Worm (Caenorhabditis elegans) whole organism, L1 larva: Measurements from ENCODE around the gene D1054.1.

Experiments
- C04F5.9 ChIP-seq: sonication (generic microtip); optimal IDR thresholded peaks from 2 replicates; lab custom pipeline; 2016; ENCODE audit warnings: missing genetic modification characterization, missing compliant biosample characterization
- C16A3.4 ChIP-seq: fragments of 150-350 bp; optimal IDR thresholded peaks from 2 replicates; lab custom pipeline; 2014; ENCODE audit warnings: missing biosample characterization, missing genetic modification characterization
- aha-1 ChIP-seq: fragments of 150-350 bp; optimal IDR thresholded peaks from 2 replicates; lab custom pipeline; 2014; ENCODE audit warnings: missing biosample characterization, missing genetic modification characterization
- ama-1 ChIP-seq: fragments of 150-350 bp; optimal IDR thresholded peaks from 2 replicates; lab custom pipeline; 2014
- blmp-1 ChIP-seq: fragments of 150-350 bp; optimal IDR thresholded peaks from 2 replicates; lab custom pipeline; 2014; ENCODE audit warnings: missing biosample characterization, missing genetic modification characterization
- ceh-90 ChIP-seq: sonication (generic microtip); optimal IDR thresholded peaks from 2 replicates; lab custom pipeline; 2016; ENCODE audit warnings: missing genetic modification characterization, missing compliant biosample characterization
- ces-1 ChIP-seq: fragments of 150-350 bp; optimal IDR thresholded peaks from 2 replicates; lab custom pipeline; 2014; ENCODE audit warnings: missing biosample characterization, missing genetic modification reagents, missing genetic modification characterization
- efl-1 ChIP-seq, 4 experiments: fragments of 150-350 bp; optimal IDR thresholded peaks in 3 of 4; peaks in 1 of 4; 1 replicate in 1 of 4; 2 replicates in 3 of 4; lab custom pipeline; 2014; ENCODE audit warnings: missing biosample characterization in 2 of 4, missing genetic modification characterization in 2 of 4, missing genetic modification reagents in 2 of 4
- efl-3 ChIP-seq: fragments of 200-800 bp; sonication (Bioruptor generic); optimal IDR thresholded peaks from 2 replicates; lab custom pipeline; 2018; ENCODE audit warnings: mild to moderate bottlenecking, missing genetic modification characterization, missing compliant biosample characterization
- egl-13 ChIP-seq: sonication (generic microtip); optimal IDR thresholded peaks from 2 replicates; lab custom pipeline; 2016; ENCODE audit warnings: missing genotype, missing genetic modification reagents, missing genetic modification characterization, missing compliant biosample characterization
- egl-27 ChIP-seq, 2 experiments: fragments of 150-350 bp in 1 of 2; sonication (generic microtip); optimal IDR thresholded peaks; 3 replicates each; lab custom pipeline; 2017 to 2018; ENCODE audit warnings: missing biosample characterization in 2 of 2, missing genetic modification characterization in 2 of 2, missing genetic modification reagents in 2 of 2
- elt-2 ChIP-seq: sonication (generic microtip); optimal IDR thresholded peaks from 2 replicates; lab custom pipeline; 2016; ENCODE audit warnings: missing genetic modification characterization, mild to moderate bottlenecking, inconsistent platforms, missing compliant biosample characterization, missing genetic modification reagents
- elt-3 ChIP-seq, 6 experiments: fragments of 150-350 bp in 1 of 6; sonication (generic microtip); optimal IDR thresholded peaks; 2 replicates each; lab custom pipeline; 2017 to 2018; ENCODE audit warnings: missing biosample characterization in 6 of 6, missing genetic modification characterization in 6 of 6, inconsistent platforms in 1 of 6
- ets-5 ChIP-seq: fragments of 200-800 bp; sonication (Bioruptor generic); IDR thresholded peaks from 2 replicates; pipeline ENCODE4 v1.3.6; 2022; ENCODE audit warnings: missing genetic modification characterization, missing compliant biosample characterization
- fkh-10 ChIP-seq: sonication (generic microtip); optimal IDR thresholded peaks from 2 replicates; lab custom pipeline; 2017; ENCODE audit warnings: missing biosample characterization, missing genetic modification reagents, missing genetic modification characterization
- fkh-8 ChIP-seq: sonication (generic microtip); optimal IDR thresholded peaks from 2 replicates; lab custom pipeline; 2016; ENCODE audit warnings: mild to moderate bottlenecking, missing genetic modification characterization, missing compliant biosample characterization
- grh-1 ChIP-seq: fragments of 200-800 bp; sonication (Bioruptor generic); IDR thresholded peaks from 2 replicates; pipeline ENCODE4 v1.3.6; 2022; ENCODE audit warnings: missing genetic modification reagents, missing genetic modification characterization, missing compliant biosample characterization
- irx-1 ChIP-seq: sonication (generic microtip); optimal IDR thresholded peaks from 2 replicates; lab custom pipeline; 2016; ENCODE audit warnings: missing genetic modification characterization, missing compliant biosample characterization
- jun-1 ChIP-seq: fragments of 150-350 bp; optimal IDR thresholded peaks from 2 replicates; lab custom pipeline; 2014; ENCODE audit warnings: missing biosample characterization, missing genetic modification reagents, missing genetic modification characterization
- lin-15B ChIP-seq: fragments of 150-350 bp; sonication (generic microtip); optimal IDR thresholded peaks from 3 replicates; lab custom pipeline; 2014; ENCODE audit warnings: missing biosample characterization, missing genetic modification characterization
- lin-35 ChIP-seq, 2 experiments: fragments of 150-350 bp; optimal IDR thresholded peaks; 2 replicates each; lab custom pipeline; 2014; ENCODE audit warnings: missing biosample characterization in 2 of 2, missing genetic modification characterization in 2 of 2, missing genetic modification reagents in 2 of 2
- lin-39 ChIP-seq: fragments of 150-350 bp; optimal IDR thresholded peaks from 2 replicates; lab custom pipeline; 2014; ENCODE audit warnings: missing biosample characterization, missing genetic modification reagents, missing genetic modification characterization
- lsy-2 ChIP-seq, 2 experiments: fragments of 150-350 bp; optimal IDR thresholded peaks; 2 replicates each; lab custom pipeline; 2014; ENCODE audit warnings: missing biosample characterization in 2 of 2, missing genetic modification characterization in 2 of 2
- mab-9 ChIP-seq: fragments of 200-800 bp; sonication (Bioruptor generic); IDR thresholded peaks from 2 replicates; pipeline ENCODE4 v1.3.6; 2022; ENCODE audit warnings: missing genetic modification reagents, missing genetic modification characterization, missing compliant biosample characterization
- mdl-1 ChIP-seq, 2 experiments: fragments of 150-350 bp; optimal IDR thresholded peaks; 2 replicates each; lab custom pipeline; 2014 to 2017; ENCODE audit warnings: missing biosample characterization in 2 of 2, missing genetic modification characterization in 2 of 2, inconsistent platforms in 1 of 2
- nhr-19 ChIP-seq: fragments of 200-800 bp; sonication (Bioruptor generic); conservative IDR thresholded peaks from 2 replicates; pipeline ENCODE4 v1.3.6; 2022; ENCODE audit warnings: missing genetic modification characterization, missing compliant biosample characterization
- nhr-20 ChIP-seq: sonication (generic microtip); optimal IDR thresholded peaks from 2 replicates; lab custom pipeline; 2016; ENCODE audit warnings: mild to moderate bottlenecking, missing genetic modification characterization, missing compliant biosample characterization
- nhr-47 ChIP-seq: sonication (generic microtip); optimal IDR thresholded peaks from 2 replicates; lab custom pipeline; 2016; ENCODE audit warnings: mild to moderate bottlenecking, missing genetic modification characterization, moderate library complexity, missing compliant biosample characterization
- nhr-77 ChIP-seq: fragments of 150-350 bp; optimal IDR thresholded peaks from 2 replicates; lab custom pipeline; 2014; ENCODE audit warnings: missing biosample characterization, missing genetic modification characterization
- nhr-85 ChIP-seq: sonication (generic microtip); peaks from one replicate; lab custom pipeline; 2016; ENCODE audit warnings: missing genetic modification characterization, inconsistent platforms, missing compliant biosample characterization
- nhr-90 ChIP-seq: sonication (generic microtip); optimal IDR thresholded peaks from 2 replicates; lab custom pipeline; 2016; ENCODE audit warnings: mild to moderate bottlenecking, missing genetic modification characterization, missing compliant biosample characterization; ENCODE audit not compliant: poor library complexity
- pag-3 ChIP-seq: sonication (generic microtip); optimal IDR thresholded peaks from 2 replicates; lab custom pipeline; 2017; ENCODE audit warnings: missing genetic modification characterization, mild to moderate bottlenecking, missing compliant biosample characterization, antibody characterized with exemption, borderline replicate concordance; ENCODE audit not compliant: insufficient read depth
- pax-3 ChIP-seq: fragments of 200-800 bp; sonication (Bioruptor generic); optimal IDR thresholded peaks from 2 replicates; lab custom pipeline; 2018; ENCODE audit warnings: mild to moderate bottlenecking, missing genetic modification characterization, moderate library complexity, missing compliant biosample characterization
- rnt-1 ChIP-seq: sonication (generic microtip); optimal IDR thresholded peaks from 2 replicates; lab custom pipeline; 2016; ENCODE audit warnings: mild to moderate bottlenecking, missing genetic modification characterization, moderate library complexity, missing compliant biosample characterization
- sox-4 ChIP-seq: sonication (generic microtip); optimal IDR thresholded peaks from 2 replicates; lab custom pipeline; 2016; ENCODE audit warnings: missing genetic modification characterization, missing compliant biosample characterization
- sup-37 ChIP-seq: fragments of 200-800 bp; sonication (Bioruptor generic); optimal IDR thresholded peaks from 2 replicates; lab custom pipeline; 2018; ENCODE audit warnings: mild to moderate bottlenecking, missing genetic modification characterization, missing compliant biosample characterization
- swsn-7 ChIP-seq: sonication (generic microtip); optimal IDR thresholded peaks from 2 replicates; lab custom pipeline; 2016; ENCODE audit warnings: missing genetic modification characterization, missing compliant biosample characterization
- tlp-1 ChIP-seq: fragments of 150-350 bp; optimal IDR thresholded peaks from 2 replicates; lab custom pipeline; 2014; ENCODE audit warnings: missing biosample characterization, missing genetic modification characterization
- unc-130 ChIP-seq: fragments of 150-350 bp; optimal IDR thresholded peaks from 2 replicates; lab custom pipeline; 2017; ENCODE audit warnings: missing biosample characterization, missing genetic modification characterization, inconsistent platforms
- unc-86 ChIP-seq: sonication (generic microtip); optimal IDR thresholded peaks from 2 replicates; lab custom pipeline; 2016; ENCODE audit warnings: missing genetic modification characterization, missing compliant biosample characterization
- vab-15 ChIP-seq: sonication (generic microtip); optimal IDR thresholded peaks from 2 replicates; lab custom pipeline; 2017; ENCODE audit warnings: missing genotype, mild to moderate bottlenecking, missing genetic modification characterization, missing compliant biosample characterization
- xbp-1 ChIP-seq: sonication (generic microtip); optimal IDR thresholded peaks from 2 replicates; lab custom pipeline; 2016; ENCODE audit warnings: missing genetic modification characterization, missing compliant biosample characterization
- zag-1 ChIP-seq: fragments of 150-350 bp; optimal IDR thresholded peaks from 2 replicates; lab custom pipeline; 2014; ENCODE audit warnings: missing biosample characterization, missing genetic modification characterization
- ztf-4 ChIP-seq: fragments of 150-350 bp; optimal IDR thresholded peaks from 2 replicates; lab custom pipeline; 2014; ENCODE audit warnings: missing biosample characterization, missing genetic modification characterization

D1054.1 gene

DNA sequence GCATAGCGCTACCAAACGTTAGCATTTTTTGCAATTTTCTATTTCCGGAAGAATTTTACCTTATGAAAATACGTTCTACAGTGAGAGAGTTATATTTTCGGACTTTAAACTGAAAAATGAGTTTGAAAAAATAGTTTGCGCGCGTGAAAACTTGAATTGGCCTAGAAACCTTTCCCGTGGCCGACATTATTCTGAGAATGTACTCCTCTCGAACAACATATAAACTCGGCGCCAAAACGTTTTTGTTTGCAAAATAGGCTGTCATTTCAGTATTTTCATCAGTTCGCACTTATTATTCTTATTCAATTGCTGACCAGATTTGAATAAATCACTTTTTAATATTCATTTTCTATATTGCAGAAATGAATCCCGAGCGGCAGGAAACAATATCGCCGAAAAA lies 33.3 kb downstream of the D1054.1 start, which contains the start of the genes mre-11 and wdr-5.3 (continued):
- TF ChIP-seq efl-1 (optimal IDR thresholded peaks at IDR 0.05; lab: Kevin White, UChicago) (peak; percentile 70 to 90), efl-1 (GFP tag; optimal IDR thresholded peaks at IDR 0.05 in 1 of 2; lab: Kevin White, UChicago) (peak; percentile 89 to 99), lin-15B (tag; lab: Kevin White, UChicago) (peak; percentile 56), lsy-2 (tag; optimal IDR thresholded peaks at IDR 0.05; lab: Kevin White, UChicago) (peak; percentile 65 to 77), unc-86 (tag; lab: Kevin White, UChicago) (peak; percentile 51), swsn-7 (peak; percentile 75), tlp-1 (tag; lab: Kevin White, UChicago) (no peak), nhr-20 (tag; lab: Kevin White, UChicago) (peak; percentile 80), mdl-1 (tag; optimal IDR thresholded peaks at IDR 0.05; lab: Kevin White, UChicago) (peak in 1 of 2 experiments; percentile 41), fkh-8 (tag; lab: Kevin White, UChicago) (peak; percentile 48), sox-4 (peak; percentile 52), efl-3 (GFP tag; lab: Kevin White, UChicago) (no peak), egl-13 (tag; lab: Kevin White, UChicago) (peak; percentile 41), ama-1 (lab: Kevin White, UChicago) (no peak)

DNA sequence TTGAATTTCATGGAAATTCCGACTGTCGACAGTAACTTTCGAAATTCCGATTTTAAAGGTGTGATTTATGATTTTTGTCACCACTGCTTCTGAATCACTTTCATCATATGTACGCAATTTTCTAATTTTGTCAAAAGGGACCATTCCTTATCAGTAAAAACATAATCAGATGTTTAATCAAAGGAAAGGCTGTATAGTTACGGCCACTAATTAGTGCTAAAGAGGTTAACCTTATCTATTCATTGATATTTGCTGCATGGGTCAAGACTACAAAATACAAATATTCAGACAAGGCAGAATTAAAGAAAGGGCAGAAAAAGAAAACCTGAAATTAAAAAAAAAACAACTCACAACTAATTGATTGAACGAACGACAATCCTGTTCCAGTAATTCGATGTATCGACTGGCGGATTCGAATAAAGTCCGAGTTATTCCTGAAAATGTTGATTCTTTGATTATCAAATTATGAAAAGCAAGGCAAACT lies 38.0 kb downstream of the D1054.1 start, which contains the start of gene T28B11.1:
Gene T28B11.1 (minus strand): TSS at position 434 of the 484 bp plus-strand sequence.
- TF ChIP-seq sup-37 (GFP tag; lab: Kevin White, UChicago) = no peak
- TF ChIP-seq elt-2 (tag; lab: Kevin White, UChicago) = peak; percentile 78
- TF ChIP-seq xbp-1 (tag; lab: Kevin White, UChicago) = no peak
- no peak for TF ChIP-seq pag-3 (tag; lab: Kevin White, UChicago)
- no peak for TF ChIP-seq zag-1
- TF ChIP-seq jun-1 (tag; lab: Kevin White, UChicago) = no peak
- TF ChIP-seq lin-35 (GFP tag; optimal IDR thresholded peaks at IDR 0.05; lab: Kevin White, UChicago) = peak in 1 of 2 experiments; percentile 3
- no peak for TF ChIP-seq irx-1 (tag; lab: Kevin White, UChicago)
- TF ChIP-seq sox-4 = no peak
- TF ChIP-seq mab-9 (GFP tag; lab: Robert Waterston, UW) = no peak

DNA sequence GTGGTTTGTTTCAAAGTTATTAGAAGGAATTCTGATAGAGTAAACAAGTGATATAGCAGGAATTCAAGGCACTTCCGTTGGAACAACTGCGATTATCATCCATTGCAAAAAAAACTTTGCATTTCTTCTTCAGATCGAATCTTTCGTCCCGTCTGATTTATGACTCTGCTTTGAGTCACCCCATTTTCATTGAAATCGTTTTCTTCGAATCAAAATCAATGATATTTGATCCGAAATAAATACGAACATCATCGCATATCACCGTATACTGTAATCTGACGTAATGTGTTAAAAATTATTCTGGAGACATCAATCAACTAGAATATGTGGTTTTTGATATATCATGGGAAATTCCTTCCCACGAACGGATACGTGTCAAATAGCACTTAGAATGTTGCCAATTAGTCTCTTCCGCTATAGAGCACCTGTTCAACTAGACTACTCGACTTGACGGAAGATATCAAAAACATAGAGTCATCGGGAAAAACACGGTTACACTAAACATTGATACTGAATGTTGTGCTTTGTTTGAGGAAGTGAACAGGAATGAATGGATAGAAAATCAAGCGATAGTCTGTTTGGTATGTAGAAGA lies 39.1 kb downstream of the D1054.1 start:
- no peak for TF ChIP-seq ceh-90 (tag; lab: Kevin White, UChicago)
- peak; percentile 57 for TF ChIP-seq nhr-85 (tag; lab: Kevin White, UChicago)
- TF ChIP-seq jun-1 (tag; lab: Kevin White, UChicago) = no peak
- no peak for TF ChIP-seq grh-1 (GFP tag; lab: Robert Waterston, UW)
- TF ChIP-seq blmp-1 (tag; lab: Kevin White, UChicago) = peak; percentile 20

DNA sequence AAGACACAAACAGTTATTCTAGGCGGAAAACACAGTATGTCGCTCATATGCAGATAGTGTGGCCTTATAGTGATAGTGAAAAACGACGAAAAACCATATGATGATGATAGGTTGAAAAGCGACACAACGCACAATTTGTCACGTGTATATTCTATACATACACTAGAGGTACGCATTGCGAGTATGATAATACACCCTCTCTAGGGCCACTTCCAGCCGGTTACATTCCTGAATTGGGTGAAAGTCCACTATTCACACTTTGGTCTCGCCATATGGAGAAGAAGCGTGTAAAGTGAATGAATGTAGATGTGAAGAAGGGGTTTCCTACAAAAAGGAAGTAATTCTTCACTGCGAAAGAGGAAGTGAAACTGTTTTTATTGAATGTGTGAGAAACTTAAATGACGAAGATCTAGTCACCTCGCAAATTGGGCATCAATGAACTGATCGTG lies 40.5 kb downstream of the D1054.1 start:
- TF ChIP-seq elt-3 (tag; optimal IDR thresholded peaks at IDR 0.05; lab: Kevin White, UChicago) (peak in 2 of 6 experiments; percentile 16 to 57), ces-1 (GFP tag; lab: Kevin White, UChicago) (no peak), irx-1 (tag; lab: Kevin White, UChicago) (no peak), nhr-47 (tag; lab: Kevin White, UChicago) (peak; percentile 47), unc-130 (tag; lab: Kevin White, UChicago) (no peak), lin-39 (no peak), pax-3 (tag; lab: Kevin White, UChicago) (no peak), egl-27 (tag; optimal IDR thresholded peaks at IDR 0.05; lab: Kevin White, UChicago) (no peak), aha-1 (no peak), blmp-1 (tag; lab: Kevin White, UChicago) (peak; percentile 68), nhr-19 (GFP tag; lab: Robert Waterston, UW) (peak; percentile 34), ztf-4 (tag; lab: Kevin White, UChicago) (no peak), fkh-10 (GFP tag; lab: Kevin White, UChicago) (no peak), C04F5.9 (tag; lab: Kevin White, UChicago) (no peak), nhr-20 (tag; lab: Kevin White, UChicago) (peak; percentile 84), rnt-1 (tag; lab: Kevin White, UChicago) (no peak), vab-15 (tag; lab: Kevin White, UChicago) (no peak), ets-5 (no peak), nhr-90 (tag; lab: Kevin White, UChicago) (peak; percentile 50), C16A3.4 (tag; lab: Kevin White, UChicago) (peak; percentile 12), lin-35 (GFP tag; optimal IDR thresholded peaks at IDR 0.05; lab: Kevin White, UChicago) (peak in 1 of 2 experiments; percentile 64), unc-86 (tag; lab: Kevin White, UChicago) (no peak), lsy-2 (tag; optimal IDR thresholded peaks at IDR 0.05; lab: Kevin White, UChicago) (peak in 1 of 2 experiments; percentile 36), nhr-77 (tag; lab: Kevin White, UChicago) (no peak)
